Fruit fly (Drosophila melanogaster): Measurements from ENCODE around the gene Nsun5.

The Nsun5 gene

DNA sequence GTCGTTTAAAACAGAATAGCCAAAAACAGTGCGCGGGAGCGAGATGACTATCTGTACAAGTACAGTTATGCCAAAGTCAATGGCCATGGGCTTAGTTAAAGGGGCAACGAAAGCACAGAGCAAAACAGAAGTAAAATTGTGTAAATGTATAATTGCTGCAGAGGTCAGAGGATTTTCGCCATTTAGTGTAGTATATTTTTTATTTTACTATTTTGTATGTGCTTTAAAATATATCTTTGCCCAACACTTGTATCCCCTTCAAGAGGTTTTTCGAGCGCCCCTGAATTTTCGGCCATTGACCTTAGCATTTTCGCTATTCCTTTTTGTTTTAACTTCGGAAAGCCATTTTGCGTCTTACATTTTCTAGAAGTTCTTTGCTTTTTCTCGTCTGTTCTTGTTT is 4.1 kb downstream of the Nsun5 start:
- TF ChIP-seq CG17801 (GFP tag; optimal IDR thresholded peaks at IDR 0.05; ENCODE audit: partially characterized antibody) = peak; percentile 86

- peak; percentile 38 for TF ChIP-seq CG17801 (GFP tag; optimal IDR thresholded peaks at IDR 0.05; ENCODE audit: partially characterized antibody)
These were observed 5.3 kb downstream of the Nsun5 start, which contains the start of gene nanos for dm6 chr3R:19156670-19157402. Gene nanos, plus strand, starts transcription at chr3R:19157238.

- peak; percentile 50 for TF ChIP-seq CG17801 (GFP tag; optimal IDR thresholded peaks at IDR 0.05; ENCODE audit: partially characterized antibody)
These were observed 8.6 kb downstream of the Nsun5 start, which contains the start of gene CG5835 for dm6 chr3R:19153502-19153983. Gene CG5835, minus strand, starts transcription at chr3R:19153686.

- TF ChIP-seq CG17801 (GFP tag; optimal IDR thresholded peaks at IDR 0.05; ENCODE audit: partially characterized antibody) = no peak
These were observed 9.3 kb downstream of the Nsun5 start for dm6 chr3R:19152835-19153234.

DNA sequence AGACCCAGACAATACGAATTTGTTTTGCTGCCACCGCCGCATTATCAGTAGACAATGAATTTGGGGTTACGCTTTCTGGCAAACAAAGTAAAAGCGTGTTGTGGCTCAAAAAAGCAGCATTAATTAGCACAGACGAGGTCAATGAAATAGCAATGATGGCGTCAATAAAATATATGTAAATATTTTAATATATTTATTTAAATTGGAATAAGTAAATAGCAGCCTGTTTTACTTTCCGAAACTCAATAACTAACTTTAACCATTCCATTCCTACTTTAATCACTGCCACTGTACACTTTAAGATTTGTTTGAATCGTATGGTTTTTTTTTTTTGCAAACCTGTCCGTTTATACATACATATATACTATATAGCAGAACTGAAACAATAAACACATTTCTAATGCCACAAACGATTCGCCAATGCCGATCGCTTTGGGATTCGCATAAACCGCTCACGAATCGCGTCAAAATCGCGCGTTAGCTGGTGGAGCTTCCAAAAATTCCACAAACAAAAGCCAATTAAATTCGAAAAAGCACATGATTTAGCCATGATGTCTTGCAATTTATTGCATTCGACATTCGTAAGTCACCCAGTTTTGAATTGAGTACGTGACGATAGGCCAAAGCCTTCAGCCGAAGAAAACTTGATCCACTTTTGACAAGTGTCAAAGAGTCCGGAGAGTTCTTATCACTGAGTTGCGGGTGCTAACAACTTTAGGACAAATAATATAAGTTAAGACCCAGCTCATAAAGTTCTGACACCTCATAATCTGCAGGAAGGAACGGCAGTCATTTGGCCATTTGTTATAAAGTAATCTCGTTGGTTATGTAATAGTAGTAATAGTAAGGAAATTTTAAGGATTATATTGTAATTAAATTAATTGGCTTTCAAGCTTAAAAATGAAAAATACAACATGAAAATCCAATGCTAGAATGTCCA is 10.0 kb downstream of the Nsun5 start:
- no peak for TF ChIP-seq CG17801 (GFP tag; optimal IDR thresholded peaks at IDR 0.05; ENCODE audit: partially characterized antibody)

- TF ChIP-seq CG17801 (GFP tag; optimal IDR thresholded peaks at IDR 0.05; ENCODE audit: partially characterized antibody) = no peak
These were observed 11.0 kb downstream of the Nsun5 start for dm6 chr3R:19150856-19151651.

dm6 chr3R:19147511-19148239 is 14.4 kb downstream of the Nsun5 start, which contains the start of gene Ppcs:
Gene Ppcs, minus strand, starts transcription at chr3R:19147910.
- peak; percentile 72 for TF ChIP-seq CG17801 (GFP tag; optimal IDR thresholded peaks at IDR 0.05; ENCODE audit: partially characterized antibody)

dm6 chr3R:19134957-19135356 is 27.1 kb downstream of the Nsun5 start, which contains the start of gene Cyp12a4:
Gene Cyp12a4, plus strand, starts transcription at chr3R:19135158.
- TF ChIP-seq CG17801 (GFP tag; optimal IDR thresholded peaks at IDR 0.05; ENCODE audit: partially characterized antibody) = no peak

DNA sequence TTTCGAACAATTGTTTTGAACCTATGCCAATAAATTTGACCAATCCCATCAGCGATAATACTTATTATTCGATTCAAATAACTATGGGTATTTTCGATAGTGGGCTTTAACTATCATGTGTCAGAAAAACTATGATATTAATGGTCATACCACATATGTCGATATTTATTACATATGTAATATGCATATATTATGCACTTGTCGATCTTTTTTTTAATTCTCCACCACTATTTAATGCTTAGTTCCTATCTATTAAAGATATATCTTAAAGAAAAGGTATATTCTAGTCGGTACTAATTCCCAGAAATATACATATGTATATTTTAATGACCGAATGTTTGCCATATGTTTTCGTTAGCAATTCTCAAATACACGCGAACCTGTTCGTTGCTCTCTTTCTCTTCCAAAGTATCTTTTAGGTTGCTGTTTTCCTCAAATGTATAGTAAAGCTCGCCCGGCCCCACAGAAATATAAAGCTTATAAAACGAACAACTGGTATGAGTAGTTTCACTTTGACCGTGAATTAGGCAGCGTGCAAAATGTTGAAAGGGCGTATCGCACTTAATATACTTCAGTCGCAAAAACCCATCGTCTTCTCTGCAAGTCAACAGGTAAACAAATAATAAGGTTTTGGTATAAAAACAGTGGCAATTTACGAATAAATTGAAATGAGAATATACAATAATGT is 29.8 kb downstream of the Nsun5 start, which contains the start of gene Cyp12a5:
Gene Cyp12a5 (plus strand): TSS at position 503 of the 688 bp plus-strand sequence.
- no peak for TF ChIP-seq CG17801 (GFP tag; optimal IDR thresholded peaks at IDR 0.05; ENCODE audit: partially characterized antibody)

DNA sequence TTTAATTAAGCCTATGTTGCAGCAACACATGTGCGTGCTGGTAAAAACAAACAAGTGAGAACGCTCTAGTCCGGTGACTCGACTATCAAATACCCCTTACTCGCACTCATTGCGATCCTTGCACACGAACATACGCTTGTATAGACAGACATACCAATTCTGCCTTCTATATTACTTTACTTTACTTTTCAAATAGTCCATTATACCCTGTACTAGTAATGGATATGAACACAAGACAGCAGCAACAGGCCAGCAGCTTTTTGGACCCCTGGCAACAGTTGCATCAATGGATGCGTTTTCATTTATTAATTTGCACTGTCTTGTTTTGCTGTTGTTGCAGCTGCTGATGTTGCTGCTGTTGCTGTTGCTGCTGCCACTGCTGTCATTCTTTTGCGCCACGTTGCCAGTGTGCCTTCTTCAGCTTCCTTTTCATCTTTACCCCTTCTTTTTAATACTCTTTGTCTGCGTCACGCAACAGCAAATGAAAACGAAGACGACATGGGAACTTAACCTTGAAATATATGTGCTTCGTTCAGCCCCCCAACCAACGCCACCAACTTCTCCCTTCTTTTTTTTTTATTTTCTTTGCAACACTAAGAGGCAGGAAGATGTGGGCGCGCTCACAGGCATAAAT is 43.5 kb downstream of the Nsun5 start:
- TF ChIP-seq CG17801 (GFP tag; optimal IDR thresholded peaks at IDR 0.05; ENCODE audit: partially characterized antibody) = no peak

DNA sequence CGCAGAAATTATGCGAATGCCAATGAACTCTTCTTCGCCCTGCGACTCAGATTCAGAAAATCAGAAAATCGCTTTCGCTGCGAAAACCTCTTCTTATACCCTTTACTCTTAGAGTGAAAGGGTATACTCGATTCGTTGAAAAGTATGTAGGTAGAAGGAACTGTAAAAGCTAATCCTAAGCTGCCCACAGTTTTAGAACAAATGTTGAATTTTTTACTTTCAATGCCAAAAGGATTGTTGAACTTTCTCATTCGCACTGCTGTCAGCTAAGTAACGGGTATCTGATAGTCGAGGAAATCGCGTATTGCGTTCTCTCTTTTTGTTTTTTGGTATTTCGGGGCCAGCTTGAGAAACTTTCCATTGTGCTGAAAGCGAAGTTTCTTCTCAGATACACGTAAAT is 48.3 kb downstream of the Nsun5 start:
- peak; percentile 77 for TF ChIP-seq CG17801 (GFP tag; optimal IDR thresholded peaks at IDR 0.05; ENCODE audit: partially characterized antibody)

- TF ChIP-seq CG17801 (GFP tag; optimal IDR thresholded peaks at IDR 0.05; ENCODE audit: partially characterized antibody) = no peak
These were observed 49.7 kb downstream of the Nsun5 start for dm6 chr3R:19112372-19112771.

DNA sequence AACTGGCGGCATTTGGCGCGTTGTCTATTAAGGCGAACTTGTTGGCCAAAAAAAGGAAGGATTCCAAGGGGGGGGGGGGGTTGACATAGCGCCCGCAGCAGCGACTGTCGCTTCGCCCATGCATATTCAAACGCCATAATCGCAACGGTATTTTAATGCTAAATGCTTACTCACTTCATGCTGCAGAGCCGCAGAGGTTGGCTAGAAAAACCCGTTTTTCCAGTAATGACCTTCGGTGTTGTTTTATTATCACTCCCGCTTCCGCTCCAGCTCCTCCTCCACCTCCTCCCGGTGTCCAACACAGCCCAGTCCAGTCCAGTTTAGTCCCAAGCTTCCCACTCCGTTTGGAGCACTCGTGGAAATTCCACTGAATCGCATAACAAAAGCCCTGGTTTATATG is 50.9 kb downstream of the Nsun5 start:
- TF ChIP-seq CG17801 (GFP tag; optimal IDR thresholded peaks at IDR 0.05; ENCODE audit: partially characterized antibody) = no peak

All from ovary, adult (tissue).